Worm (Caenorhabditis elegans) whole organism, dauer: ENCODE data around the gene scl-6.

Experiments used
- unc-62 ChIP-seq: sonication (generic microtip); optimal IDR thresholded peaks from 2 replicates; lab custom pipeline; 2017; ENCODE audit warnings: missing biosample characterization, missing genetic modification reagents, missing genetic modification characterization

scl-6 gene

DNA sequence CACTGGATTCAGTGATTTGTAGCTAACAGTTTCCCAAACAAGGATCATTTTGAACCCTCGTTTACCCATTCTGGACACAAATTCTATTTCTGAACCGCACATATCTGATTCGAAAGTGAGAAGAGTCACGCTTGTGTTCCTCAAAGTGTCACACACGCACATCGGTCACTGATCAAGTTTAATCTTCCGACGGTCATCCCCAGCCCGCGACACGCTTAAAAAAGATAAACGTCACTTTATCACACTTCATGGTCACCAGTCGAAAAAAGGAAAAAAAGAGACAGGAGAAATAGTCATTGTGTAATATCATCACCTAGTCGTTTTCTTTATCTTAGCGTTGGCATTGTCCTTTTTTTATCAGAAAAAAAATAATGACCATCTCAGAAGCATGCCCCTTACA is 9.1 kb downstream of the scl-6 start:
- TF ChIP-seq unc-62 (GFP tag; lab: Kevin White, UChicago): no peak

ce11 chrIV:13078342-13078741 is 9.8 kb downstream of the scl-6 start:
- no peak for TF ChIP-seq unc-62 (GFP tag; lab: Kevin White, UChicago)

ce11 chrIV:13079119-13079518 is 10.6 kb downstream of the scl-6 start, which contains the start of gene C39E9.8:
Gene C39E9.8, plus strand, starts transcription at chrIV:13079446.
- no peak for TF ChIP-seq unc-62 (GFP tag; lab: Kevin White, UChicago)

DNA sequence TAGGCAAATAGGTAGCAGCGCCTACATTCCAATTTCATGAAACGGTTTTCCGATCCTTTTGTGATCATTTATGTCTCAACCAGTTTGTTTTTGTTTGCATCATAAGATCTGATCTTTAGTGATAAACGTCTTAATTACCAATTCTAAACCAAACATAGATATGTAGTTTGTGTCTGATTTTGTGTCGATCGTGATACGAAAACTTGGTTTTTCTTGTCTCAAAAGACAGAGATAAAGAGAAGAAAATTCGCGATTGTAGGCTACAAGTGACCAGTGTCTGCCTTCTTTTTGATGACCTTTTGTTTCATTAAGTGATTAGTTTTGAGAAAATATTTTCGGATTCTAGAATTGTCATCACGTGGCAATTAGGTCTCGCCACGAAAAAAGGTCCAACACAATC is 11.6 kb downstream of the scl-6 start:
- no peak for TF ChIP-seq unc-62 (GFP tag; lab: Kevin White, UChicago)

DNA sequence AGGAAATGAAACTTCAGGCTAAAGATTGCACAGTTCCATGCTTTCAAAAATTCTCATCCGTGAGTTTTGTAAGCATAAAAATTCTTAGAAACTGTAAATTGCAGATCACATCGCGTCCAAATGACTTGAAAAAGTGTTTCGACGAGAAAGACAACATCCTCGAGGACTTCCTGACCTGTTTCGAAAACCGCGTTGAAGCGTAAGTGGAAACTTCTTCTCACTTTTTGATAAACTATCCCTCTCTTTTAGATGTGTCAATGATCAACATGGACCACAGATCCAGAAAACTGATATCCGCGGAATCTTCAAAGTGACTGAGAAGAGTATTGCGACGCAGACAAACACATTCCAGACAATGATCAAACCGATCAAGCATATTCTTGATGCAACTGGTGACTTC is 12.3 kb downstream of the scl-6 start:
- no peak for TF ChIP-seq unc-62 (GFP tag; lab: Kevin White, UChicago)

- TF ChIP-seq unc-62 (GFP tag; lab: Kevin White, UChicago): no peak
Measured at ce11 chrIV:13082106-13082505, 13.6 kb downstream of the scl-6 start.

- TF ChIP-seq unc-62 (GFP tag; lab: Kevin White, UChicago): no peak
Measured at ce11 chrIV:13082836-13083763, 14.5 kb downstream of the scl-6 start.

- TF ChIP-seq unc-62 (GFP tag; lab: Kevin White, UChicago): no peak
Measured at ce11 chrIV:13085675-13086074, 17.1 kb downstream of the scl-6 start.

DNA sequence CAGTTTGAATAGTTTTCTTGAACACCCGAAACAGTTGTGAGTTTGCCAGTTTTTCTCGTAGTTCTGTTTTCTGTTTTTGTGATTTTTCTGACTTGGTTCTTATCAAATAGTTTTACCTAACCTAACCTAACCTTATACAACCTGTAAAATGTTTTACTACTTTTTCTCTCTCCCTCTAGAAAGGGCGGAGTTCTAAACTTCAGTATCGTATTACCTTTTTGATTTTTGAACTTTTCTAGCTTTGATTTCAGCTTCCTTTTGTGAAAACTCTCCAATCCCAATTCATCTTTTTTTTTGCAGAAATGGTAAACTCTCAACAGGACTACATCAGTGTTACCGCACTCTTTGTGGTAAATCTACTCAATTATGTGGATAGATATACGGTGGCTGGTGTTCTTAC is 18.2 kb downstream of the scl-6 start, which contains the start of gene spin-2:
Gene spin-2, plus strand, starts transcription at position 301 of the 400 bp plus-strand sequence.
- TF ChIP-seq unc-62 (GFP tag; lab: Kevin White, UChicago): no peak

- TF ChIP-seq unc-62 (GFP tag; lab: Kevin White, UChicago): no peak
Measured at ce11 chrIV:13089671-13090242, 21.2 kb downstream of the scl-6 start.

DNA sequence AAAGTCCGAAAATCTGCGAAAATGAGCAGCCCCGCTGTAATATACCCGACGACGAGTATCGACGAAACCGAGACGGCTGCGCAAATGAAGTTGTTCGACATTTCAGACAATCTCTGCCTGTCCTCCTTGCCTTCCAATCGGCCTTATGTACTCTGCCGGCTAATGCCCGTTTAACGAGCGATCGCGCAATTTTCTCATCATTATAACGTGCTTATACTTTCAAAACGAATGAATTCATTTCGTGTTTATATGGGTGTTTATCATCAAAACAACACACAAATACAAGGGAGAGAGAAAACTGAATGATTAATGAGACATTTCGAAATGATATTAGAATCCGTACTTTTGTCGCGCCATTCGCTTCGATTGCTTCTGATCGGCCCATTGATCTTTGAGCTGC is 22.4 kb downstream of the scl-6 start, which contains the start of gene col-132:
Gene col-132, minus strand, starts transcription at position 101 of the 400 bp plus-strand sequence.
- TF ChIP-seq unc-62 (GFP tag; lab: Kevin White, UChicago): no peak

DNA sequence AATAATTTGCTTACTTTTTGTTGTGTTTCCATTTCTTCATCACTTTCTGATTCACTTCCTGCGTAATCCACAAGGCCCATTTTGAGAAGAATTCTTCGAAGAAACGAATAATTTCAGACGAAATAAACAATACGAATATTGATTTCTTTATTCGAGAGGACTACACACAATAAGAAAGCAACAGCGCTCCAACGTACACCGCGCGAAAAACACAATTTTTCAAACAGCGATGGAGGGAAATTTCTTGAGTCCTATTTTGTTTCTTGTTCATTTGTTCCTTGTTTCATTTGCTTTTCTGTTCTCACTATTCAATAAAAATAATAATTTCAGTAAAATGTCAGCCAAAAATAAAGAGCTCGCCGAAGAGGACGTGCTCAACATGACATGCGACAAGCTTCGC is 25.1 kb downstream of the scl-6 start, which contains the start of the genes prcc-1 and C39E9.12:
Gene prcc-1, minus strand, starts transcription at position 119 of the 400 bp plus-strand sequence.
Gene C39E9.12, plus strand, starts transcription at position 331 of the 400 bp plus-strand sequence.
- TF ChIP-seq unc-62 (GFP tag; lab: Kevin White, UChicago): no peak

DNA sequence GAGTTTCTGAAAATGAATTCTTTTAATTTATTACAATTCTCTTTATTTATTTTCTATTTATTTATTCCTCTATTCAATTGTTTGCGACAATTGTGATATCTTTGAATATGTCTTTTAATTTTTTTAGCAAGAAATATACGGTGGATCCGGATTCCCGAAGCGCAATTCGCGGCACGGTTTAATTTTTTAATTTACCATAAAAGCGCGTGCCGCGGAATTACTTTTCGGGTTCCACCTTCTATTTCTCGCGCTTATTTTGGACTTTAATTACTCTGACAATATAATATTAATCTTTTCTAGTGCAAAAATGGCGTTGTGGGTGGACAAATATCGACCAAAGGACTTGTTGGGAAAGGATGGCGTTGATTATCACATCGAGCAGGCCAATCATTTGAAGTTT is 26.9 kb downstream of the scl-6 start, which contains the start of gene rfc-3:
Gene rfc-3, plus strand, starts transcription at position 301 of the 400 bp plus-strand sequence.
- no peak for TF ChIP-seq unc-62 (GFP tag; lab: Kevin White, UChicago)

DNA sequence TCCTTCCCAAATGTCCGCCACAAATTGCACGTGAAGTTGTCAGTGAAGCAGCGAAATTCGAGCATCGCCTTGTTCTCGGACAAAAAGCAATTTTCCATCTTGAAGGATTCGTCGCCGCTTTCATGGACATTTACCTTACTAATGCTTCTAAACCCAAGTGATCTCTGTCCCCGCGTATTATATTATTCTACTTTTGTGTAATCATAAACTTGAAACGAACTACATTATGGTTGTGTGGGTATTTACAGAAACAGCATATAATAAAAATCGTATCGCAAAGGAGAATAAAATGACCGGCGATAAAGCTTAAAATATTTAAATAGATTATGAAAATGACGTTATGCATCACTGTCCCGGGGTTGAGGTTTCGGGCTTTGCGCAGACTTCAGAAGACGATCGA is 28.2 kb downstream of the scl-6 start:
- no peak for TF ChIP-seq unc-62 (GFP tag; lab: Kevin White, UChicago)

- TF ChIP-seq unc-62 (GFP tag; lab: Kevin White, UChicago): no peak
Measured at ce11 chrIV:13098652-13099051, 30.1 kb downstream of the scl-6 start, which contains the start of the genes dli-1, tin-9.2 and exos-4.1. Gene dli-1, minus strand, starts transcription at chrIV:13098792. Gene tin-9.2, plus strand, starts transcription at chrIV:13098995. Gene exos-4.1, plus strand, starts transcription at chrIV:13098999.

- no peak for TF ChIP-seq unc-62 (GFP tag; lab: Kevin White, UChicago)
Measured at ce11 chrIV:13100415-13100814, 31.9 kb downstream of the scl-6 start, which contains the start of gene fask-1. Gene fask-1, plus strand, starts transcription at chrIV:13100715.
